Worm (Caenorhabditis elegans) whole organism, L3 larva: ENCODE results near the gene smg-6.
A peak's percentile ranks its signal among the peaks of the same experiment; 100 is the strongest.

Experiments used
- R02D3.7 ChIP-seq: fragments of 150-350 bp; optimal IDR thresholded peaks from 2 replicates; lab custom pipeline; 2014; ENCODE audit warnings: missing biosample characterization, missing genetic modification characterization
- aly-2 ChIP-seq: fragments of 150-350 bp; optimal IDR thresholded peaks from 2 replicates; lab custom pipeline; 2014; ENCODE audit warnings: missing biosample characterization, missing genetic modification characterization
- ama-1 ChIP-seq: fragments of 150-350 bp; optimal IDR thresholded peaks from 2 replicates; lab custom pipeline; 2018
- ceh-16 ChIP-seq: sonication (generic microtip); optimal IDR thresholded peaks from 2 replicates; lab custom pipeline; 2017; ENCODE audit warnings: missing biosample characterization, missing genetic modification characterization
- ceh-82 ChIP-seq: fragments of 150-350 bp; optimal IDR thresholded peaks from 2 replicates; lab custom pipeline; 2014; ENCODE audit warnings: missing biosample characterization, missing genetic modification characterization
- ceh-9 ChIP-seq: sonication (generic microtip); optimal IDR thresholded peaks from 2 replicates; lab custom pipeline; 2018; ENCODE audit warnings: missing biosample characterization, missing genetic modification characterization
- daf-12 ChIP-seq: fragments of 150-350 bp; optimal IDR thresholded peaks from 2 replicates; lab custom pipeline; 2014; ENCODE audit warnings: missing biosample characterization, missing genetic modification reagents, missing genetic modification characterization
- egl-27 ChIP-seq: sonication (generic microtip); optimal IDR thresholded peaks from 4 replicates; lab custom pipeline; 2017; ENCODE audit warnings: missing biosample characterization, missing genetic modification reagents, missing genetic modification characterization
- egl-5 ChIP-seq: fragments of 150-350 bp; optimal IDR thresholded peaks from 2 replicates; lab custom pipeline; 2017; ENCODE audit warnings: missing biosample characterization, missing genetic modification reagents, missing genetic modification characterization, inconsistent platforms
- elt-2 ChIP-seq: sonication (generic microtip); optimal IDR thresholded peaks from 2 replicates; lab custom pipeline; 2016; ENCODE audit warnings: missing genetic modification reagents, mild to moderate bottlenecking, missing genetic modification characterization, missing compliant biosample characterization
- fkh-10 ChIP-seq: sonication (generic microtip); optimal IDR thresholded peaks from 2 replicates; lab custom pipeline; 2017; ENCODE audit warnings: missing biosample characterization, missing genetic modification reagents, missing genetic modification characterization
- fkh-2 ChIP-seq: fragments of 150-350 bp; optimal IDR thresholded peaks from 2 replicates; lab custom pipeline; 2014; ENCODE audit warnings: missing biosample characterization, missing genetic modification reagents, missing genetic modification characterization
- fos-1 ChIP-seq: fragments of 150-350 bp; optimal IDR thresholded peaks from 2 replicates; lab custom pipeline; 2014; ENCODE audit warnings: missing biosample characterization, missing genetic modification characterization
- jun-1 ChIP-seq: fragments of 150-350 bp; optimal IDR thresholded peaks from 2 replicates; lab custom pipeline; 2014; ENCODE audit warnings: missing biosample characterization, missing genetic modification reagents, missing genetic modification characterization
- lin-15B ChIP-seq: fragments of 150-350 bp; optimal IDR thresholded peaks from 2 replicates; lab custom pipeline; 2014; ENCODE audit warnings: missing biosample characterization, missing genetic modification characterization
- lin-39 ChIP-seq: fragments of 150-350 bp; optimal IDR thresholded peaks from 2 replicates; lab custom pipeline; 2018; ENCODE audit warnings: missing biosample characterization, missing genetic modification reagents, missing genetic modification characterization
- lsy-12 ChIP-seq: sonication (generic microtip); optimal IDR thresholded peaks from 2 replicates; lab custom pipeline; 2016; ENCODE audit warnings: mild to moderate bottlenecking, missing genetic modification characterization, missing compliant biosample characterization
- mdl-1 ChIP-seq: fragments of 150-350 bp; optimal IDR thresholded peaks from 2 replicates; lab custom pipeline; 2014; ENCODE audit warnings: missing biosample characterization, missing genetic modification characterization
- mml-1 ChIP-seq: fragments of 150-350 bp; sonication (generic microtip); optimal IDR thresholded peaks from 3 replicates; lab custom pipeline; 2014; ENCODE audit warnings: missing biosample characterization, missing genetic modification characterization
- nfya-1 ChIP-seq: sonication (generic microtip); optimal IDR thresholded peaks from 2 replicates; lab custom pipeline; 2017; ENCODE audit warnings: missing genetic modification characterization, mild to moderate bottlenecking, missing compliant biosample characterization, antibody characterized with exemption, moderate library complexity; ENCODE audit not compliant: insufficient read depth
- nhr-11 ChIP-seq: fragments of 150-350 bp; optimal IDR thresholded peaks from 2 replicates; lab custom pipeline; 2014; ENCODE audit warnings: missing biosample characterization, missing genetic modification characterization
- nhr-23 ChIP-seq: fragments of 150-350 bp; optimal IDR thresholded peaks from 2 replicates; lab custom pipeline; 2014; ENCODE audit warnings: missing biosample characterization, missing genetic modification reagents, missing genetic modification characterization
- nhr-237 ChIP-seq: fragments of 150-350 bp; optimal IDR thresholded peaks from 2 replicates; lab custom pipeline; 2014; ENCODE audit warnings: missing biosample characterization, missing genetic modification characterization
- nhr-25 ChIP-seq: sonication (generic microtip); optimal IDR thresholded peaks from 2 replicates; lab custom pipeline; 2017; ENCODE audit warnings: missing biosample characterization, missing genetic modification characterization
- nhr-67 ChIP-seq: fragments of 150-350 bp; optimal IDR thresholded peaks from 2 replicates; lab custom pipeline; 2014; ENCODE audit warnings: missing biosample characterization, missing genetic modification characterization
- nhr-76 ChIP-seq: fragments of 150-350 bp; sonication (generic microtip); optimal IDR thresholded peaks from 5 replicates; lab custom pipeline; 2014; ENCODE audit warnings: missing biosample characterization, missing genetic modification characterization
- nhr-77 ChIP-seq: fragments of 150-350 bp; optimal IDR thresholded peaks from 2 replicates; lab custom pipeline; 2014; ENCODE audit warnings: missing biosample characterization, missing genetic modification characterization
- pha-4 ChIP-seq: fragments of 150-350 bp; optimal IDR thresholded peaks from 2 replicates; lab custom pipeline; 2014; ENCODE audit warnings: missing biosample characterization, missing genetic modification reagents, missing genetic modification characterization
- pqm-1 ChIP-seq: fragments of 150-350 bp; optimal IDR thresholded peaks from 2 replicates; lab custom pipeline; 2017; ENCODE audit warnings: missing biosample characterization, missing genetic modification characterization, inconsistent platforms
- sea-2 ChIP-seq: fragments of 150-350 bp; sonication (generic microtip); optimal IDR thresholded peaks from 4 replicates; lab custom pipeline; 2014; ENCODE audit warnings: missing biosample characterization, missing genetic modification reagents, missing genetic modification characterization
- skn-1 ChIP-seq: fragments of 150-350 bp; optimal IDR thresholded peaks from 2 replicates; lab custom pipeline; 2014; ENCODE audit warnings: missing biosample characterization, missing genetic modification characterization
- snpc-4 ChIP-seq: fragments of 150-350 bp; optimal IDR thresholded peaks from 2 replicates; lab custom pipeline; 2014; ENCODE audit warnings: missing biosample characterization, missing genetic modification characterization
- tbx-2 ChIP-seq: sonication (generic microtip); optimal IDR thresholded peaks from 2 replicates; lab custom pipeline; 2016; ENCODE audit warnings: mild to moderate bottlenecking, missing genetic modification characterization, missing compliant biosample characterization
- unc-39 ChIP-seq: sonication (generic microtip); optimal IDR thresholded peaks from 4 replicates; lab custom pipeline; 2017; ENCODE audit warnings: missing biosample characterization, missing genetic modification characterization
- zag-1 ChIP-seq: fragments of 150-350 bp; optimal IDR thresholded peaks from 2 replicates; lab custom pipeline; 2014; ENCODE audit warnings: missing biosample characterization, missing genetic modification characterization
- ztf-11 ChIP-seq: fragments of 150-350 bp; optimal IDR thresholded peaks from 2 replicates; lab custom pipeline; 2014; ENCODE audit warnings: missing biosample characterization, missing genetic modification characterization
- ztf-4 ChIP-seq: fragments of 150-350 bp; optimal IDR thresholded peaks from 2 replicates; lab custom pipeline; 2014; ENCODE audit warnings: missing biosample characterization, missing genetic modification characterization

The smg-6 gene

DNA sequence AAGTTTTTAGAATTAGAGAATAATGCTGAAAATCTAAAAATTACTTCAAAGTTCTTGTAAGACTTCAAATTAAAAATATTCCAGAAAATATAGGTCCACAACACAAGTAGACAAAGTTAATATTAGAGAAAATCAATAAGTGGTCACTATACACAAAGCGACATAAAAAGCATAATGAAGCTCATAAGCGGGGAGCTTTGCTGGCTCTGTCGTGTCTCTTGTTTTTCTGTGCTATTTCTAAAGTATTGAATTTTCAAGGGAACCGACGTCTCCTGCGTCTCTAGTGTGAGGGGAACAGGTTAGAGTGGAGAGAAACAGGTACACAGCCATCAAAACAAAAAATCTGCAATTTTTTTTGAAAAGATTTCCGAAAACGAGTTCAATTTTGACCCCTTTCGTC is 35.1 kb upstream of the smg-6 start, which contains the start of gene E02H9.13:
TSS of gene E02H9.13 (minus strand) at position 199 of the 400 bp plus-strand sequence.
- TF ChIP-seq fkh-2 (tag; lab: Kevin White, UChicago) (no peak), mml-1 (tag; lab: Kevin White, UChicago) (no peak)
- TF ChIP-seq, all 47 proteins: peak for 0

DNA sequence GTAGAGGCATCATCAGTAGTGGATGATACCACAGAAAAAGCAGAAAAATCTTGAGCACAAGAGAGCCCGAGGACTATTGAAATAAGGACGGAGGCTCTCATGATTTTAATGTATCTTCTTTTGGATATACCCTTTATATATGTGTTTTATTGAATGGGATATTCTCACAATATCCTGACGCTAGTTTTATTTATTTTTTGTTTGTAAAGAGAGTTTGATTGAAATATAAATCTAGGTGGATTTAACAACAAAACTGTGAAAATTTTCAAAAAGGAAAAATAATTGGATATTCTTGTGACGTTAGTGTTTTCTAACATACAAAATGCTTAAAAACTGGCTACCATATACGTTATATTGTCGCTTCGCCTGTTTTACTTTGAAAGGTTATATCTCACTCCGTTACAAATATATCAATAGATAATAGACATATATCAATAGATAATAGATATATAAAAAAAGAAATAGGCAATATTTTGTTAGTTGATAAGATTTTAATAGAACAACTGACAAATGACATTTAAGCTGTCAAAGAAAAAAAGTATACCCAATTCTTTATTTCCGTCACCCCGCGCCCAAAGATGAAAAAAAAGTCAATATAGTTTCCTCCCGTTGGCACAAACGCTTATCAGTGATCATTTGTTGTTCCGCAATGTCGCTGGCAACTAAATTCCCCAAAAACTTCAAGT is 27.9 kb upstream of the smg-6 start, which contains the start of the genes E02H9.7 and klo-2:
TSS of gene E02H9.7 (minus strand) at position 101 of the 686 bp plus-strand sequence.
TSS of gene klo-2 (plus strand) at position 636 of the 686 bp plus-strand sequence.
- peak; percentile 30 for TF ChIP-seq elt-2
- no peak for TF ChIP-seq R02D3.7 (tag; lab: Kevin White, UChicago)

DNA sequence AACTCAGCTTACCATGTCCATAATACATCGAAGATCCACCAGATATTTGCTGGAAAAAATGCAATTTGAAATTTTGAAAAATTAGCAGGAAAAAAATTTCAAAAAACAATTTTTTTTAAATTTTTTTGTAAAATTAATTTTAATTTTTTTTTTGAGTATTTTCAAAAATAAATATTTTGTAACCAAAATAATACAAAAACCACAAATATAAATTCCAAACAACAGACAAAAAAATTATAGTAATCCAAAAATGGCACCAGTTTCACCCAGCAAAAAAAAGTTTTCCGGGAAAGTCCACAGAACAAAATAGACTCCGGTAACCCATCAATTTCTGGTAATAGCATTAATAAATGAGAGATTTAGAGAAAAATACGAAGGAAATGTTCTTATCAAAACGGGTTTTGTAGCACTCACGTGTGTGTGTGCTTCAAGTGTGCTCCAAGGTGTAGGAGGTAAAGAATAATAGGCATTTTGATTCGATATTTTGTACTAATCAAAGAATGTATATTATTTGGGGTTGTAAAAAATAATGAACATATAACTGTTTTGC is 18.8 kb upstream of the smg-6 start, which contains the start of gene nhr-121:
TSS of gene nhr-121 (minus strand) at position 51 of the 550 bp plus-strand sequence.
- TF ChIP-seq mml-1 (tag; lab: Kevin White, UChicago) (no peak), zag-1 (no peak), ama-1 (lab: Kevin White, UChicago) (no peak), nhr-23 (tag; lab: Kevin White, UChicago) (no peak), pqm-1 (tag; lab: Kevin White, UChicago) (peak; percentile 97), nhr-67 (tag; lab: Kevin White, UChicago) (no peak), nfya-1 (tag; lab: Kevin White, UChicago) (no peak), nhr-76 (no peak), ceh-16 (no peak), lin-39 (tag; lab: Kevin White, UChicago) (no peak), nhr-237 (no peak), fkh-10 (GFP tag; lab: Kevin White, UChicago) (no peak), jun-1 (tag; lab: Kevin White, UChicago) (peak; percentile 21), egl-27 (tag; lab: Kevin White, UChicago) (no peak), aly-2 (no peak), elt-2 (peak; percentile 82), R02D3.7 (tag; lab: Kevin White, UChicago) (no peak), skn-1 (no peak), mdl-1 (no peak), lsy-12 (tag; lab: Kevin White, UChicago) (no peak), tbx-2 (no peak), egl-5 (tag; lab: Kevin White, UChicago) (no peak), unc-39 (tag; lab: Kevin White, UChicago) (no peak), nhr-25 (tag; lab: Kevin White, UChicago) (no peak), pha-4 (tag; lab: Kevin White, UChicago) (peak; percentile 39), daf-12 (no peak), fos-1 (tag; lab: Kevin White, UChicago) (no peak), nhr-11 (tag; lab: Kevin White, UChicago) (no peak), lin-15B (tag; lab: Kevin White, UChicago) (no peak), snpc-4 (tag; lab: Kevin White, UChicago) (no peak), ztf-4 (no peak), nhr-77 (no peak), sea-2 (GFP tag; lab: Kevin White, UChicago) (no peak), ztf-11 (no peak), ceh-82 (tag; lab: Kevin White, UChicago) (no peak), ceh-9 (tag; lab: Kevin White, UChicago) (no peak)

DNA sequence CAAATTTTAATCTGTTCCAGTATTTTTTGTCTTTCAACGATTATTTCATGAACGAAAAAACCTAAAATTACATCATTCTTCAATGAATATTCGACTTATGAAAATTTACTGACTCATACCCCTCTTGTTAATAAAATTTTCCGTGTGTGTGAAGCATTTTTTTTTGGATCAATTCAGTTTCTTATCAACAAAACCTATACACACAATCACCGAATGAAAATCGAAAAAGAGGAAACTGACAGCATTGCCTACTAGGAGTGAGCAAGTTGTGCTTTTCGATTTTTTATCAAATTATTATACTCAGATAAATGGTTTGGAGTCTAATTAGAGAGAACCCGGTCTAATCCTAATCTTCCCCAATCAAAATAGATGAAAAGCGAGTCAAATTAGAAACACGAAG is 14.9 kb upstream of the smg-6 start, which contains the start of gene E02H9.3:
TSS of gene E02H9.3 (plus strand) at position 301 of the 400 bp plus-strand sequence.
- TF ChIP-seq elt-2: peak; percentile 8
